Fruit fly (Drosophila melanogaster) whole organism, embryonic: ENCODE data around the gene Utx.
A peak's percentile ranks its signal among the peaks of the same experiment; 100 is the strongest.

Experiments
- CG10462 ChIP-seq: fragments of 200-800 bp; sonication (Bioruptor generic); optimal IDR thresholded peaks from 2 replicates; lab custom pipeline; 2016; ENCODE audit warnings: missing biosample characterization, missing genetic modification characterization
- CG11398 ChIP-seq: fragments of 200-800 bp; sonication (Bioruptor generic); optimal IDR thresholded peaks from 2 replicates; lab custom pipeline; 2016; ENCODE audit warnings: missing biosample characterization, missing genetic modification characterization
- CG12391 ChIP-seq: fragments of 200-800 bp; sonication (Bioruptor generic); optimal IDR thresholded peaks from 3 replicates; lab custom pipeline; 2018; ENCODE audit warnings: missing biosample characterization, mild to moderate bottlenecking, missing genetic modification characterization, moderate library complexity
- CG12659 ChIP-seq: fragments of 200-800 bp; sonication (Bioruptor generic); optimal IDR thresholded peaks from 3 replicates; lab custom pipeline; 2017; ENCODE audit warnings: mild to moderate bottlenecking, missing biosample characterization, missing genetic modification reagents, missing genetic modification characterization
- CG13287 ChIP-seq: fragments of 200-800 bp; sonication (Bioruptor generic); IDR thresholded peaks from 2 replicates; pipeline ENCODE4 v1.3.6; 2022; ENCODE audit warnings: missing biosample characterization, missing genetic modification characterization; ENCODE audit not compliant: partially characterized antibody
- CG13775 ChIP-seq: fragments of 200-800 bp; sonication (Bioruptor generic); optimal IDR thresholded peaks from 3 replicates; lab custom pipeline; 2017; ENCODE audit warnings: missing biosample characterization, mild to moderate bottlenecking, missing genetic modification characterization
- CG15479 ChIP-seq: fragments of 200-800 bp; sonication (Bioruptor generic); optimal IDR thresholded peaks from 3 replicates; lab custom pipeline; 2019; ENCODE audit warnings: missing biosample characterization, mild to moderate bottlenecking, missing genetic modification characterization, moderate library complexity
- CG34376 ChIP-seq: fragments of 200-800 bp; sonication (Bioruptor generic); optimal IDR thresholded peaks from 2 replicates; lab custom pipeline; 2018; ENCODE audit warnings: missing biosample characterization, mild to moderate bottlenecking, missing genetic modification characterization
- CG6654 ChIP-seq: fragments of 200-800 bp; sonication (Bioruptor generic); optimal IDR thresholded peaks from 2 replicates; lab custom pipeline; 2017; ENCODE audit warnings: missing biosample characterization, mild to moderate bottlenecking, missing genetic modification characterization
- D19B ChIP-seq: fragments of 200-800 bp; sonication (Bioruptor generic); optimal IDR thresholded peaks from 2 replicates; lab custom pipeline; 2017; ENCODE audit warnings: missing biosample characterization, mild to moderate bottlenecking, missing genetic modification characterization
- Dll ChIP-seq: fragments of 200-800 bp; sonication (Bioruptor generic); IDR thresholded peaks from 4 replicates; pipeline ENCODE4 v1.3.6; 2022; ENCODE audit warnings: missing biosample characterization, missing genetic modification characterization; ENCODE audit not compliant: partially characterized antibody
- Dref ChIP-seq: fragments of 200-800 bp; sonication (Bioruptor generic); IDR thresholded peaks from 2 replicates; pipeline ENCODE4 v1.3.6; 2022; ENCODE audit warnings: missing biosample characterization, missing genetic modification characterization
- ERR ChIP-seq: fragments of 200-800 bp; sonication (Bioruptor generic); optimal IDR thresholded peaks from 2 replicates; lab custom pipeline; 2016; ENCODE audit warnings: missing biosample characterization, missing genetic modification characterization
- Eip74EF ChIP-seq, 2 experiments: fragments of 200-800 bp in 1 of 2; fragments of >200 bp in 1 of 2; sonication (Bioruptor generic) in 1 of 2; optimal IDR thresholded peaks; 2 replicates each; lab custom pipeline; 2017 to 2019; ENCODE audit warnings: missing biosample characterization in 2 of 2, missing genetic modification characterization in 2 of 2, mild to moderate bottlenecking in 1 of 2, moderate library complexity in 1 of 2
- Elba2 ChIP-seq: fragments of 200-800 bp; sonication (Bioruptor generic); optimal IDR thresholded peaks from 3 replicates; lab custom pipeline; 2016; ENCODE audit warnings: missing biosample characterization, missing genetic modification characterization
- Ets65A ChIP-seq: fragments of 200-800 bp; sonication (Bioruptor generic); peaks from one replicate; lab custom pipeline; 2016; ENCODE audit warnings: missing biosample characterization, missing genetic modification characterization
- Fer1 ChIP-seq: fragments of 200-800 bp; sonication (Bioruptor generic); optimal IDR thresholded peaks from 2 replicates; lab custom pipeline; 2017; ENCODE audit warnings: missing biosample characterization, mild to moderate bottlenecking, missing genetic modification characterization
- Gsc ChIP-seq: fragments of 200-800 bp; sonication (Bioruptor generic); IDR thresholded peaks from 2 replicates; pipeline ENCODE4 v1.3.6; 2022; ENCODE audit warnings: missing biosample characterization, missing genetic modification characterization
- Hr78 ChIP-seq, 2 experiments: fragments of 200-800 bp in 1 of 2; fragments of >200 bp in 1 of 2; sonication (Bioruptor generic) in 1 of 2; optimal IDR thresholded peaks; 2 replicates each; lab custom pipeline; 2017 to 2019; ENCODE audit warnings: missing biosample characterization in 2 of 2, missing genetic modification characterization in 2 of 2, mild to moderate bottlenecking in 1 of 2, moderate library complexity in 1 of 2
- Med ChIP-seq: fragments of 200-800 bp; sonication (Bioruptor generic); peaks from one replicate; lab custom pipeline; 2016; ENCODE audit warnings: missing biosample characterization, missing genetic modification characterization, mild to moderate bottlenecking, inconsistent platforms, moderate library complexity
- Myb ChIP-seq: fragments of 200-800 bp; sonication (Bioruptor generic); optimal IDR thresholded peaks from 2 replicates; lab custom pipeline; 2016; ENCODE audit warnings: missing biosample characterization, missing genetic modification characterization
- NfI ChIP-seq: fragments of 200-800 bp; sonication (Bioruptor generic); optimal IDR thresholded peaks from 3 replicates; lab custom pipeline; 2018; ENCODE audit warnings: missing biosample characterization, mild to moderate bottlenecking, missing genetic modification characterization, moderate library complexity
- Pdp1 ChIP-seq, 2 experiments: fragments of 200-800 bp; sonication (Bioruptor generic); optimal IDR thresholded peaks; 3 replicates each; lab custom pipeline; 2016; ENCODE audit warnings: missing biosample characterization in 2 of 2, missing genetic modification characterization in 2 of 2, mild to moderate bottlenecking in 1 of 2, moderate library complexity in 1 of 2
- Tbp ChIP-seq: fragments of >200 bp; optimal IDR thresholded peaks from 2 replicates; lab custom pipeline; 2018; ENCODE audit warnings: missing biosample characterization, missing genetic modification characterization
- amos ChIP-seq: fragments of 200-800 bp; sonication (Bioruptor generic); IDR thresholded peaks from 2 replicates; pipeline ENCODE4 v1.3.6; 2022; ENCODE audit warnings: missing biosample characterization, missing genetic modification characterization; ENCODE audit not compliant: partially characterized antibody
- chinmo ChIP-seq: fragments of 200-800 bp; sonication (Bioruptor generic); IDR thresholded peaks from 4 replicates; pipeline ENCODE4 v1.3.6; 2022; ENCODE audit warnings: missing biosample characterization, missing genetic modification characterization; ENCODE audit not compliant: partially characterized antibody
- crp ChIP-seq, 2 experiments: fragments of 200-800 bp; sonication (Bioruptor generic); optimal IDR thresholded peaks; 2 replicates in 1 of 2; 3 replicates in 1 of 2; lab custom pipeline; 2017; ENCODE audit warnings: missing biosample characterization in 2 of 2, missing genetic modification characterization in 2 of 2, mild to moderate bottlenecking in 1 of 2, moderate library complexity in 1 of 2
- eve ChIP-seq, 2 experiments: fragments of >200 bp; optimal IDR thresholded peaks; 2 replicates each; lab custom pipeline; 2017; ENCODE audit warnings: missing biosample characterization in 2 of 2, missing genetic modification characterization in 2 of 2
- exex ChIP-seq: fragments of 200-800 bp; sonication (Bioruptor generic); optimal IDR thresholded peaks from 4 replicates; lab custom pipeline; 2018; ENCODE audit warnings: missing biosample characterization, mild to moderate bottlenecking, missing genetic modification characterization, moderate library complexity
- gfzf ChIP-seq: fragments of 200-800 bp; sonication (Bioruptor generic); optimal IDR thresholded peaks from 2 replicates; lab custom pipeline; 2016; ENCODE audit warnings: missing biosample characterization, mild to moderate bottlenecking, missing genetic modification characterization, moderate library complexity
- grn ChIP-seq: fragments of 200-800 bp; sonication (Bioruptor generic); optimal IDR thresholded peaks from 3 replicates; lab custom pipeline; 2017; ENCODE audit warnings: missing biosample characterization, missing genetic modification characterization
- knrl ChIP-seq: fragments of 200-800 bp; sonication (Bioruptor generic); IDR thresholded peaks from 3 replicates; pipeline ENCODE4 v1.3.6; 2022; ENCODE audit warnings: missing biosample characterization, missing genetic modification characterization; ENCODE audit not compliant: partially characterized antibody
- lola ChIP-seq, 3 experiments: fragments of >200 bp in 2 of 3; fragments of 200-800 bp in 1 of 3; sonication (Bioruptor generic) in 1 of 3; optimal IDR thresholded peaks; 2 replicates each; lab custom pipeline; 2017 to 2019; ENCODE audit warnings: missing biosample characterization in 3 of 3, missing genetic modification characterization in 3 of 3, mild to moderate bottlenecking in 1 of 3, moderate library complexity in 1 of 3
- oc ChIP-seq: fragments of 200-800 bp; sonication (Bioruptor generic); optimal IDR thresholded peaks from 2 replicates; lab custom pipeline; 2018; ENCODE audit warnings: missing biosample characterization, mild to moderate bottlenecking, missing genetic modification characterization, moderate library complexity
- sens ChIP-seq: fragments of 200-800 bp; sonication (Bioruptor generic); peaks from one replicate; lab custom pipeline; 2016; ENCODE audit warnings: missing biosample characterization, missing genetic modification characterization
- sim ChIP-seq: fragments of 200-800 bp; sonication (Bioruptor generic); IDR thresholded peaks from 2 replicates; pipeline ENCODE4 v1.3.6; 2022; ENCODE audit warnings: missing biosample characterization, missing genetic modification characterization
- slbo ChIP-seq: fragments of 200-800 bp; sonication (Bioruptor generic); IDR thresholded peaks from 2 replicates; pipeline ENCODE4 v1.3.6; 2022; ENCODE audit warnings: missing biosample characterization, missing genetic modification characterization
- slou ChIP-seq: fragments of 200-800 bp; sonication (Bioruptor generic); optimal IDR thresholded peaks from 3 replicates; lab custom pipeline; 2016; ENCODE audit warnings: missing biosample characterization, missing genetic modification characterization
- sug ChIP-seq: fragments of 200-800 bp; optimal IDR thresholded peaks from 2 replicates; lab custom pipeline; 2019; ENCODE audit warnings: missing biosample characterization, mild to moderate bottlenecking, missing genetic modification characterization, moderate library complexity
- tll ChIP-seq, 2 experiments: fragments of 200-800 bp in 1 of 2; fragments of >200 bp in 1 of 2; sonication (Bioruptor generic) in 1 of 2; optimal IDR thresholded peaks; 2 replicates each; lab custom pipeline; 2017 to 2019; ENCODE audit warnings: missing biosample characterization in 2 of 2, missing genetic modification characterization in 2 of 2, mild to moderate bottlenecking in 1 of 2, moderate library complexity in 1 of 2
- twi ChIP-seq: fragments of 200-800 bp; optimal IDR thresholded peaks from 2 replicates; lab custom pipeline; 2019; ENCODE audit warnings: missing biosample characterization, mild to moderate bottlenecking, missing genetic modification characterization, moderate library complexity
- unc-4 ChIP-seq: fragments of 200-800 bp; sonication (Bioruptor generic); IDR thresholded peaks from 2 replicates; pipeline ENCODE4 v1.3.6; 2022; ENCODE audit warnings: missing biosample characterization, missing genetic modification characterization; ENCODE audit not compliant: partially characterized antibody

The Utx gene

dm6 chr2L:10320174-10320775 lies 41.7 kb upstream of the Utx start:
- TF ChIP-seq D19B (GFP tag; lab: Kevin White, UChicago): peak; percentile 66
- no peak for TF ChIP-seq CG10462
- no peak for TF ChIP-seq sim (GFP tag; lab: Robert Waterston, UW)
- peak in 1 of 2 experiments; percentile 28 for TF ChIP-seq eve (GFP tag; optimal IDR thresholded peaks at IDR 0.05; lab: Kevin White, UChicago)
- TF ChIP-seq sens: no peak
- TF ChIP-seq CG12659: no peak
- peak; percentile 10 for TF ChIP-seq Med
- TF ChIP-seq Pdp1 (GFP tag; optimal IDR thresholded peaks at IDR 0.05; lab: Kevin White, UChicago): peak in 1 of 2 experiments; percentile 75
- no peak for TF ChIP-seq crp (GFP tag; optimal IDR thresholded peaks at IDR 0.05; lab: Kevin White, UChicago)
- peak; percentile 77 for TF ChIP-seq exex (tag; lab: Kevin White, UChicago)

- TF ChIP-seq CG6654 (GFP tag; lab: Kevin White, UChicago) (no peak), tll (GFP tag; optimal IDR thresholded peaks at IDR 0.05; lab: Kevin White, UChicago) (no peak), Fer1 (GFP tag; lab: Kevin White, UChicago) (no peak), CG15479 (GFP tag; lab: Kevin White, UChicago) (peak; percentile 66), Hr78 (GFP tag; optimal IDR thresholded peaks at IDR 0.05; lab: Kevin White, UChicago) (peak in 1 of 2 experiments; percentile 55), Eip74EF (GFP tag; optimal IDR thresholded peaks at IDR 0.05; lab: Kevin White, UChicago) (peak in 1 of 2 experiments; percentile 7), oc (tag; lab: Kevin White, UChicago) (no peak), grn (GFP tag; lab: Kevin White, UChicago) (peak; percentile 45), sug (peak; percentile 16), exex (tag; lab: Kevin White, UChicago) (peak; percentile 83), Med (peak; percentile 6), eve (GFP tag; optimal IDR thresholded peaks at IDR 0.05; lab: Kevin White, UChicago) (peak in 1 of 2 experiments; percentile 46), CG34376 (GFP tag; lab: Kevin White, UChicago) (peak; percentile 82), chinmo (GFP tag; lab: Robert Waterston, UW) (0 out of 4 replicates have a peak, but pooled peaks have one; percentile 21)
Measured at dm6 chr2L:10315888-10316287, 37.3 kb upstream of the Utx start.

dm6 chr2L:10314327-10315210 lies 36.0 kb upstream of the Utx start, which contains the start of the genes Usp14 and CG4972:
TSS of gene Usp14 (minus strand) at chr2L:10314396.
TSS of gene CG4972 (plus strand) at chr2L:10314792.
- TF ChIP-seq ERR (no peak), lola (GFP tag; optimal IDR thresholded peaks at IDR 0.05; lab: Kevin White, UChicago) (peak in 1 of 3 experiments; percentile 2), Ets65A (GFP tag; lab: Kevin White, UChicago) (peak; percentile 25), Dref (GFP tag; lab: Robert Waterston, UW) (peak; percentile 54), unc-4 (GFP tag; lab: Robert Waterston, UW) (0 out of 2 replicates have a peak, but pooled peaks have one; percentile 19), Gsc (GFP tag; lab: Robert Waterston, UW) (no peak), slbo (GFP tag; lab: Robert Waterston, UW) (peak; percentile 35), slou (GFP tag; lab: Kevin White, UChicago) (no peak), CG13775 (GFP tag; lab: Kevin White, UChicago) (peak; percentile 8), Dll (GFP tag; lab: Robert Waterston, UW) (peak; percentile 52; the same call in 1 of the 4 replicates), knrl (peak; percentile 66), CG11398 (GFP tag; lab: Kevin White, UChicago) (no peak), gfzf (GFP tag; lab: Kevin White, UChicago) (peak; percentile 37), Elba2 (GFP tag; lab: Kevin White, UChicago) (peak; percentile 3), NfI (no peak), CG13287 (GFP tag; lab: Robert Waterston, UW) (peak; percentile 23; the same call in 1 of the 2 replicates), amos (GFP tag; lab: Robert Waterston, UW) (peak; percentile 53; the same call in 1 of the 2 replicates), twi (tag; lab: Kevin White, UChicago) (peak; percentile 3), Myb (peak; percentile 41), Tbp (no peak), CG12391 (tag; lab: Kevin White, UChicago) (peak; percentile 38)
